Worm (Caenorhabditis elegans): ENCODE results near the gene tbc-9.

ce11 chrIV:13460876-13461275 lies 41.8 kb downstream of the tbc-9 start, which contains the start of gene Y38H8A.12:
- TF ChIP-seq fkh-4 (tag; optimal IDR thresholded peaks at IDR 0.05; ENCODE audit: borderline replicate concordance) (no peak), hpl-2 (GFP tag; optimal IDR thresholded peaks at IDR 0.05) (no peak), tlp-1 (tag; optimal IDR thresholded peaks at IDR 0.05) (no peak), elt-3 (tag; optimal IDR thresholded peaks at IDR 0.05) (no peak), lin-15B (tag; optimal IDR thresholded peaks at IDR 0.05) (no peak), fkh-10 (GFP tag; optimal IDR thresholded peaks at IDR 0.05) (no peak)
